1 worm cellular context compared by ENCODE assay signal in genomic region chrV:211388-212168, ce11.
A peak's percentile ranks its signal among the peaks of the same experiment; 100 is the strongest.
TF ChIP-seq lines count a peak whose summit lies in the region.

No protein-coding gene starts in this region.

TF ChIP-seq in whole organism, L1 larva, 84 proteins besides CTCF, POLR2A, EP300 and RAD21 (continued from another document):
- TF ChIP-seq skn-1 (tag; optimal IDR thresholded peaks at IDR 0.05; lab: Kevin White, UChicago) (peak; percentile 23), nhr-28 (tag; optimal IDR thresholded peaks at IDR 0.05; lab: Kevin White, UChicago) (no peak), lin-14 (GFP tag; optimal IDR thresholded peaks at IDR 0.05; lab: Kevin White, UChicago) (no peak)
